Worm (Caenorhabditis elegans): Measurements from ENCODE around the gene scl-18.
A peak's percentile ranks its signal among the peaks of the same experiment; 100 is the strongest.

The scl-18 gene

ce11 chrIV:11740204-11740603 is 14.0 kb downstream of the scl-18 start, which contains the start of gene K01A6.4:
Gene K01A6.4 (minus strand): TSS chrIV:11740304.
- TF ChIP-seq snpc-1.2 (GFP tag; IDR thresholded peaks at IDR 0.05): no peak
- TF ChIP-seq nhr-25 (tag; optimal IDR thresholded peaks at IDR 0.05; ENCODE audit: borderline replicate concordance, insufficient read depth): no peak
- no peak for TF ChIP-seq F49E8.2 (tag; optimal IDR thresholded peaks at IDR 0.05; ENCODE audit: borderline replicate concordance)
- no peak for TF ChIP-seq ZK546.5 (tag; optimal IDR thresholded peaks at IDR 0.05)
- no peak for TF ChIP-seq ceh-20 (GFP tag; IDR thresholded peaks at IDR 0.05)
- no peak for TF ChIP-seq nhr-102 (tag; optimal IDR thresholded peaks at IDR 0.05)
- no peak for TF ChIP-seq hlh-30 (tag; optimal IDR thresholded peaks at IDR 0.05; ENCODE audit: insufficient read depth)
- TF ChIP-seq Y48G9A.11 (GFP tag; IDR thresholded peaks at IDR 0.05): no peak
- no peak for TF ChIP-seq daf-19 (GFP tag; conservative IDR thresholded peaks at IDR 0.05)
- no peak for TF ChIP-seq zfp-2 (tag; optimal IDR thresholded peaks at IDR 0.05)
- no peak for TF ChIP-seq dmd-6 (GFP tag; IDR thresholded peaks at IDR 0.05)
- TF ChIP-seq hmg-1.1 (GFP tag; IDR thresholded peaks at IDR 0.05): no peak
- TF ChIP-seq madf-5 (GFP tag; IDR thresholded peaks at IDR 0.05): no peak
- no peak for TF ChIP-seq ZK337.2 (GFP tag; IDR thresholded peaks at IDR 0.05)
- no peak for TF ChIP-seq lir-3 (tag; optimal IDR thresholded peaks at IDR 0.05)
- no peak for TF ChIP-seq nhr-41 (GFP tag; IDR thresholded peaks at IDR 0.05)
- TF ChIP-seq mdl-1 (tag; optimal IDR thresholded peaks at IDR 0.05): no peak
- no peak for TF ChIP-seq egl-27 (tag; optimal IDR thresholded peaks at IDR 0.05)
- no peak for TF ChIP-seq lim-7 (GFP tag; IDR thresholded peaks at IDR 0.05)

ce11 chrIV:11738092-11738617 is 16.1 kb downstream of the scl-18 start, which contains the start of gene K01A6.7:
Gene K01A6.7 (minus strand): TSS chrIV:11738567.
- TF ChIP-seq aha-1 (tag) (peak; percentile 95), ceh-28 (tag; optimal IDR thresholded peaks at IDR 0.05) (no peak)

- TF ChIP-seq zfp-2 (tag; optimal IDR thresholded peaks at IDR 0.05): no peak
- TF ChIP-seq fos-1 (tag; optimal IDR thresholded peaks at IDR 0.05): no peak
- TF ChIP-seq dmd-8 (GFP tag; IDR thresholded peaks at IDR 0.05): no peak
- TF ChIP-seq nhr-111 (GFP tag; optimal IDR thresholded peaks at IDR 0.05): no peak
- no peak for TF ChIP-seq F10B5.3 (tag; optimal IDR thresholded peaks at IDR 0.05)
- no peak for TF ChIP-seq D1046.2 (GFP tag; IDR thresholded peaks at IDR 0.05)
- no peak for TF ChIP-seq ZK546.5 (tag; optimal IDR thresholded peaks at IDR 0.05)
- TF ChIP-seq ceh-44 (GFP tag; IDR thresholded peaks at IDR 0.05): no peak
Measured at ce11 chrIV:11737269-11737668, 17.0 kb downstream of the scl-18 start, which contains the start of gene K01A6.8. Gene K01A6.8 (minus strand): TSS chrIV:11737369.

- TF ChIP-seq ceh-62 (tag; optimal IDR thresholded peaks at IDR 0.05) (no peak), aha-1 (tag) (peak; percentile 22)
Measured at ce11 chrIV:11735025-11735424, 19.2 kb downstream of the scl-18 start, which contains the start of gene K01A6.6. Gene K01A6.6 (plus strand): TSS chrIV:11735325.

ce11 chrIV:11723255-11723654 is 31.0 kb downstream of the scl-18 start:
- TF ChIP-seq zfp-3 (GFP tag; conservative IDR thresholded peaks at IDR 0.05) (no peak), fkh-10 (GFP tag; optimal IDR thresholded peaks at IDR 0.05) (peak; percentile 44), ces-1 (GFP tag; optimal IDR thresholded peaks at IDR 0.05) (peak; percentile 4)

ce11 chrIV:11721878-11722277 is 32.4 kb downstream of the scl-18 start:
- TF ChIP-seq pqm-1 (tag; optimal IDR thresholded peaks at IDR 0.05) (peak; percentile 90), tra-1 (GFP tag; IDR thresholded peaks at IDR 0.05) (no peak), hlh-11 (tag; optimal IDR thresholded peaks at IDR 0.05) (peak; percentile 33), unc-62 (GFP tag; optimal IDR thresholded peaks at IDR 0.05 in 1 of 2) (peak in 1 of 2 experiments; percentile 51), unc-62 (tag; optimal IDR thresholded peaks at IDR 0.05) (no peak), spr-1 (tag; optimal IDR thresholded peaks at IDR 0.05) (no peak), nhr-28 (tag; optimal IDR thresholded peaks at IDR 0.05) (peak; percentile 58), zfp-2 (tag; optimal IDR thresholded peaks at IDR 0.05) (no peak)

Measured in whole organism, L4 larva.